Worm (Caenorhabditis elegans) whole organism, L4 larva: Measurements from ENCODE around the gene nas-12.

Experiments used
- F26F4.8 ChIP-seq: fragments of 200-800 bp; sonication (Bioruptor generic); conservative IDR thresholded peaks from 2 replicates; pipeline ENCODE4 v1.3.6; 2022; ENCODE audit warnings: missing genetic modification characterization, missing compliant biosample characterization
- F49E8.2 ChIP-seq: sonication (generic microtip); optimal IDR thresholded peaks from 2 replicates; lab custom pipeline; 2016; ENCODE audit warnings: missing compliant biosample characterization, mild to moderate bottlenecking, missing genetic modification characterization, borderline replicate concordance
- R02D3.7 ChIP-seq: fragments of 150-350 bp; sonication (generic microtip); optimal IDR thresholded peaks from 3 replicates; lab custom pipeline; 2014; ENCODE audit warnings: missing biosample characterization, missing genetic modification characterization
- T20F7.1 ChIP-seq: fragments of 200-800 bp; sonication (Bioruptor generic); optimal IDR thresholded peaks from 2 replicates; lab custom pipeline; 2018; ENCODE audit warnings: mild to moderate bottlenecking, missing genetic modification characterization, missing compliant biosample characterization
- T26A8.4 ChIP-seq: fragments of 200-800 bp; sonication (Bioruptor generic); IDR thresholded peaks from 2 replicates; pipeline ENCODE4 v1.3.6; 2022; ENCODE audit warnings: missing genetic modification characterization, missing compliant biosample characterization
- ZK337.2 ChIP-seq: fragments of 200-800 bp; sonication (Bioruptor generic); IDR thresholded peaks from 2 replicates; pipeline ENCODE4 v1.3.6; 2022; ENCODE audit warnings: missing genetic modification reagents, missing genetic modification characterization, missing compliant biosample characterization
- aha-1 ChIP-seq: fragments of 150-350 bp; peaks from one replicate; lab custom pipeline; 2014; ENCODE audit warnings: missing biosample characterization, missing genetic modification characterization
- ama-1 ChIP-seq: fragments of 150-350 bp; optimal IDR thresholded peaks from 2 replicates; lab custom pipeline; 2014; ENCODE audit warnings: inconsistent platforms, mixed read lengths
- ceh-28 ChIP-seq: fragments of 150-350 bp; optimal IDR thresholded peaks from 2 replicates; lab custom pipeline; 2014; ENCODE audit warnings: missing biosample characterization, missing genetic modification reagents, missing genetic modification characterization
- ceh-32 ChIP-seq: sonication (generic microtip); optimal IDR thresholded peaks from 2 replicates; lab custom pipeline; 2016; ENCODE audit warnings: mild to moderate bottlenecking, missing genetic modification characterization, missing compliant biosample characterization; ENCODE audit not compliant: poor library complexity
- ceh-44 ChIP-seq: fragments of 200-800 bp; sonication (Bioruptor generic); IDR thresholded peaks from 2 replicates; pipeline ENCODE4 v1.3.6; 2022; ENCODE audit warnings: missing genetic modification reagents, missing genetic modification characterization, missing compliant biosample characterization
- cey-2 ChIP-seq: sonication (generic microtip); optimal IDR thresholded peaks from 3 replicates; lab custom pipeline; 2017; ENCODE audit warnings: missing genetic modification characterization, mild to moderate bottlenecking, missing compliant biosample characterization, antibody characterized with exemption, borderline replicate concordance; ENCODE audit not compliant: insufficient read depth
- daf-12 ChIP-seq: fragments of 150-350 bp; optimal IDR thresholded peaks from 2 replicates; lab custom pipeline; 2014; ENCODE audit warnings: missing biosample characterization, missing genetic modification reagents, missing genetic modification characterization
- daf-19 ChIP-seq: fragments of 200-800 bp; sonication (Bioruptor generic); conservative IDR thresholded peaks from 2 replicates; pipeline ENCODE4 v1.3.6; 2022; ENCODE audit warnings: missing genetic modification characterization, missing compliant biosample characterization
- dmd-9 ChIP-seq: fragments of 200-800 bp; sonication (Bioruptor generic); IDR thresholded peaks from 2 replicates; pipeline ENCODE4 v1.3.6; 2022; ENCODE audit warnings: missing genetic modification reagents, missing genetic modification characterization, missing compliant biosample characterization
- dve-1 ChIP-seq: sonication (generic microtip); optimal IDR thresholded peaks from 2 replicates; lab custom pipeline; 2017; ENCODE audit warnings: antibody characterized with exemption, mild to moderate bottlenecking, missing genetic modification characterization, missing compliant biosample characterization; ENCODE audit not compliant: insufficient read depth
- fkh-10 ChIP-seq: fragments of 150-350 bp; optimal IDR thresholded peaks from 2 replicates; lab custom pipeline; 2014; ENCODE audit warnings: missing biosample characterization, missing genetic modification reagents, missing genetic modification characterization
- fos-1 ChIP-seq: fragments of 150-350 bp; optimal IDR thresholded peaks from 2 replicates; lab custom pipeline; 2014; ENCODE audit warnings: missing biosample characterization, missing genetic modification characterization
- hlh-11 ChIP-seq: fragments of 200-800 bp; sonication (Bioruptor generic); optimal IDR thresholded peaks from 2 replicates; lab custom pipeline; 2018; ENCODE audit warnings: mild to moderate bottlenecking, missing genetic modification characterization, missing compliant biosample characterization
- hlh-30 ChIP-seq: sonication (generic microtip); optimal IDR thresholded peaks from 2 replicates; lab custom pipeline; 2017; ENCODE audit warnings: antibody characterized with exemption, mild to moderate bottlenecking, missing genetic modification characterization, missing compliant biosample characterization; ENCODE audit not compliant: insufficient read depth
- hmg-1.1 ChIP-seq: fragments of 200-800 bp; sonication (Bioruptor generic); IDR thresholded peaks from 2 replicates; pipeline ENCODE4 v1.3.6; 2022; ENCODE audit warnings: missing genetic modification reagents, missing genetic modification characterization, missing compliant biosample characterization
- jun-1 ChIP-seq: fragments of 150-350 bp; optimal IDR thresholded peaks from 2 replicates; lab custom pipeline; 2014; ENCODE audit warnings: missing biosample characterization, missing genetic modification reagents, missing genetic modification characterization
- lin-1 ChIP-seq: fragments of 200-800 bp; sonication (Bioruptor generic); IDR thresholded peaks from 2 replicates; pipeline ENCODE4 v1.3.6; 2022; ENCODE audit warnings: missing genetic modification reagents, missing genetic modification characterization, missing compliant biosample characterization
- lin-15B ChIP-seq: fragments of 150-350 bp; sonication (generic microtip); optimal IDR thresholded peaks from 3 replicates; lab custom pipeline; 2014; ENCODE audit warnings: missing biosample characterization, missing genetic modification characterization
- lin-38 ChIP-seq: fragments of 200-800 bp; sonication (Bioruptor generic); IDR thresholded peaks from 2 replicates; pipeline ENCODE4 v1.3.6; 2022; ENCODE audit warnings: missing genetic modification reagents, missing genetic modification characterization, missing compliant biosample characterization
- lin-39 ChIP-seq: fragments of 150-350 bp; optimal IDR thresholded peaks from 2 replicates; lab custom pipeline; 2014; ENCODE audit warnings: missing biosample characterization, missing genetic modification reagents, missing genetic modification characterization
- lir-3 ChIP-seq: sonication (generic microtip); optimal IDR thresholded peaks from 2 replicates; lab custom pipeline; 2016; ENCODE audit warnings: mild to moderate bottlenecking, missing genetic modification characterization, missing compliant biosample characterization
- lsy-2 ChIP-seq, 2 experiments: fragments of 150-350 bp in 1 of 2; sonication (generic microtip) in 1 of 2; optimal IDR thresholded peaks; 2 replicates each; lab custom pipeline; 2014 to 2017; ENCODE audit warnings: missing biosample characterization in 2 of 2, missing genetic modification characterization in 2 of 2
- madf-5 ChIP-seq, 2 experiments: fragments of 200-800 bp; sonication (Bioruptor generic); IDR thresholded peaks; 2 replicates each; pipeline ENCODE4 v1.3.6; 2022; ENCODE audit warnings: missing compliant biosample characterization in 2 of 2, missing genetic modification characterization in 2 of 2
- madf-9 ChIP-seq: fragments of 200-800 bp; sonication (Bioruptor generic); conservative IDR thresholded peaks from 2 replicates; pipeline ENCODE4 v1.3.6; 2022; ENCODE audit warnings: missing genetic modification reagents, missing genetic modification characterization, missing compliant biosample characterization
- mdt-29 ChIP-seq: fragments of 200-800 bp; sonication (Bioruptor generic); IDR thresholded peaks from 2 replicates; pipeline ENCODE4 v1.3.6; 2022; ENCODE audit warnings: missing genetic modification reagents, missing genetic modification characterization, missing compliant biosample characterization
- mes-2 ChIP-seq: sonication (generic microtip); optimal IDR thresholded peaks from 2 replicates; lab custom pipeline; 2016; ENCODE audit warnings: missing genotype, mild to moderate bottlenecking, missing genetic modification characterization, missing compliant biosample characterization; ENCODE audit not compliant: poor library complexity, severe bottlenecking
- mxl-2 ChIP-seq: fragments of 200-800 bp; sonication (Bioruptor generic); conservative IDR thresholded peaks from 2 replicates; pipeline ENCODE4 v1.3.6; 2022; ENCODE audit warnings: missing genetic modification reagents, missing genetic modification characterization, missing compliant biosample characterization
- nhr-11 ChIP-seq: fragments of 150-350 bp; optimal IDR thresholded peaks from 2 replicates; lab custom pipeline; 2014; ENCODE audit warnings: missing biosample characterization, missing genetic modification characterization
- nhr-25 ChIP-seq: sonication (generic microtip); optimal IDR thresholded peaks from 2 replicates; lab custom pipeline; 2017; ENCODE audit warnings: missing genetic modification characterization, mild to moderate bottlenecking, missing compliant biosample characterization, antibody characterized with exemption, moderate library complexity, borderline replicate concordance; ENCODE audit not compliant: insufficient read depth
- nhr-42 ChIP-seq: fragments of 200-800 bp; sonication (Bioruptor generic); IDR thresholded peaks from 2 replicates; pipeline ENCODE4 v1.3.6; 2022; ENCODE audit warnings: missing genetic modification characterization, missing compliant biosample characterization
- nhr-77 ChIP-seq: fragments of 150-350 bp; optimal IDR thresholded peaks from 2 replicates; lab custom pipeline; 2014; ENCODE audit warnings: missing biosample characterization, missing genetic modification characterization
- rbr-2 ChIP-seq: sonication (generic microtip); optimal IDR thresholded peaks from 2 replicates; lab custom pipeline; 2016; ENCODE audit warnings: missing genotype, missing genetic modification characterization, missing compliant biosample characterization
- snpc-1.2 ChIP-seq: fragments of 200-800 bp; sonication (Bioruptor generic); IDR thresholded peaks from 2 replicates; pipeline ENCODE4 v1.3.6; 2022; ENCODE audit warnings: missing genetic modification reagents, missing genetic modification characterization, missing compliant biosample characterization
- snpc-4 ChIP-seq: fragments of 150-350 bp; optimal IDR thresholded peaks from 2 replicates; lab custom pipeline; 2014; ENCODE audit warnings: missing biosample characterization, missing genetic modification characterization
- spr-3 ChIP-seq: fragments of 200-800 bp; sonication (Bioruptor generic); optimal IDR thresholded peaks from 2 replicates; lab custom pipeline; 2018; ENCODE audit warnings: mild to moderate bottlenecking, missing genetic modification characterization, missing compliant biosample characterization
- tra-1 ChIP-seq: fragments of 200-800 bp; sonication (Bioruptor generic); IDR thresholded peaks from 2 replicates; pipeline ENCODE4 v1.3.6; 2022; ENCODE audit warnings: missing genetic modification reagents, missing genetic modification characterization, missing compliant biosample characterization
- unc-39 ChIP-seq: sonication (generic microtip); optimal IDR thresholded peaks from 2 replicates; lab custom pipeline; 2017; ENCODE audit warnings: missing biosample characterization, missing genetic modification characterization
- zip-11 ChIP-seq: fragments of 200-800 bp; sonication (Bioruptor generic); IDR thresholded peaks from 2 replicates; pipeline ENCODE4 v1.3.6; 2022; ENCODE audit warnings: missing genetic modification characterization, missing compliant biosample characterization
- ztf-11 ChIP-seq: fragments of 150-350 bp; optimal IDR thresholded peaks from 2 replicates; lab custom pipeline; 2014; ENCODE audit warnings: missing biosample characterization, missing genetic modification characterization

nas-12 gene

DNA sequence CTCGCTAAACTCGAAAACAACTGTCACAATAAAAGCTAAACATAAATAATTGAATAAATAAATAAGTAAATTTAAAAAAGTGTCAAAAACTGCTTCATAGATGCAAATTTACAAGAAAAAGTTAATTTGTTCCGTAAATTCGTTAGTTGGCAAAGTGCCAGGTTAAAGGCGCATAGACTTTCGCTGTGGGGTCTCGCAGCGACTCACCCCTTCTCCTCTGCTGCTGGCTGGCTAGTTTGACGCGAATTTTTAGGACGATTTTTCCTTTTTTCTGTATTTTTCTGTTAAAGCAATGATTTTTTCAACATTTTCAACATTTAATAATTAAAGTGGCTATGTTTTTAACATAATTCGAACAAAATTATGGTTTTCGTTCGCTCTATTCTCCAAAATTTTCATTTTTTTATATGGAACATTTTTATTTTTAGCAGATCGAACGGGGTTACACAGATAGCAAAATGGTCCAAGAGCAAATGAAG is 47.5 kb upstream of the nas-12 start, which contains the start of gene rack-1 (continued):
- TF ChIP-seq ztf-11 (no peak), hlh-11 (tag; lab: Kevin White, UChicago) (peak; percentile 48)
- TF ChIP-seq, all 104 proteins: peak for 19

- no peak for TF ChIP-seq daf-19 (GFP tag; lab: Robert Waterston, UW)
- TF ChIP-seq daf-12 (tag; lab: Kevin White, UChicago), result no peak
- 0 out of 2 replicates have a peak, but pooled peaks have one; percentile 41 for TF ChIP-seq lin-38 (GFP tag; lab: Robert Waterston, UW)
- TF ChIP-seq zip-11, result no peak
- TF ChIP-seq dmd-9 (GFP tag; lab: Robert Waterston, UW), result no peak
- TF ChIP-seq hlh-11 (tag; lab: Kevin White, UChicago), result no peak
- no peak for TF ChIP-seq ceh-32 (tag; lab: Kevin White, UChicago)
- TF ChIP-seq fkh-10 (GFP tag; lab: Kevin White, UChicago), result no peak
- 0 out of 4 replicates have a peak, but pooled peaks of 1 of the 2 experiments have one; percentile 12 for TF ChIP-seq madf-5 (GFP tag; IDR thresholded peaks at IDR 0.05; lab: Robert Waterston, UW)
- no peak for TF ChIP-seq mdt-29 (GFP tag; lab: Robert Waterston, UW)
- peak; percentile 5 for TF ChIP-seq mes-2 (tag; lab: Kevin White, UChicago)
- TF ChIP-seq snpc-1.2 (GFP tag; lab: Robert Waterston, UW), result peak; percentile 71
- TF ChIP-seq lin-1 (GFP tag; lab: Robert Waterston, UW), result no peak
Observed at ce11 chrIV:10177779-10178178, 46.0 kb upstream of the nas-12 start, which contains the start of gene mspn-1. Gene mspn-1 (plus strand): TSS chrIV:10177968.

DNA sequence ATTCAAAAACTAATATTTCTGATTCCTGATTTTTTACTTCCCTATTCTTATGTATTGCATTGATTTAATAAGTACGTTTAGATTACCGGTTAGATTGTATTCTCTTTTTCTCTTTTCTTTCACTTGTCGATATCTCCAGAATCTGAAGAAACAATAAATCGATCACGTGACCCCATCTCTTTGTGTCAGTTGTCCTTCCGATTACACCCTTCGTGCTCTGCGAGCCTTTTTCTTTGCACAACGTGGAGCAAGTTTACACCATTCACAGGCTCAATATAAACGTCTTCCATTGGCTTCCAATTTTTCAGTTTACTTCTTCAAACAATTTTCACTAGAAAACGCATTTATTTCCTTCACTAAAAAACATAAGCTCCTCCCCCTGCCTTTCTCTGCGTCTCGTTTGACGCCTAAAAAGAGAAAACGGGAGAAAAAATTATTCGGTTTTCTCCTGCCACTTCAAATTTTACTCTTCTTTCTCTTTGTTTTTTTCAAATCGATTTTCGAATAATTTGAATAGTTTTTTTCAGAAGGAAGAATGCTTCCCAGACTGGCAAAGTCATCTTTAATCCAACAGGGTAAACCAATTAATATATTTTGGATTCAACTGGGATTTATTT is 43.6 kb upstream of the nas-12 start, which contains the start of gene gta-1:
TSS of gene gta-1 (plus strand) at position 528 of the 617 bp plus-strand sequence.
- TF ChIP-seq madf-9 (GFP tag; lab: Robert Waterston, UW) (no peak), ZK337.2 (no peak), ama-1 (lab: Kevin White, UChicago) (peak; percentile 66), dve-1 (tag; lab: Kevin White, UChicago) (peak; percentile 2), lin-39 (no peak), spr-3 (GFP tag; lab: Kevin White, UChicago) (no peak), T20F7.1 (GFP tag; lab: Kevin White, UChicago) (no peak), unc-39 (tag; lab: Kevin White, UChicago) (no peak), nhr-42 (no peak), lir-3 (tag; lab: Kevin White, UChicago) (no peak), F49E8.2 (no peak), zip-11 (no peak), nhr-25 (tag; lab: Kevin White, UChicago) (no peak), hmg-1.1 (GFP tag; lab: Robert Waterston, UW) (peak; percentile 33; the same call in 1 of the 2 replicates), hlh-30 (tag; lab: Kevin White, UChicago) (peak; percentile 51), lin-15B (no peak), lsy-2 (tag; optimal IDR thresholded peaks at IDR 0.05; lab: Kevin White, UChicago) (peak in 1 of 2 experiments; percentile 25), nhr-77 (tag; lab: Kevin White, UChicago) (peak; percentile 13), snpc-4 (tag; lab: Kevin White, UChicago) (no peak), ceh-28 (tag; lab: Kevin White, UChicago) (no peak), T26A8.4 (no peak), mes-2 (tag; lab: Kevin White, UChicago) (peak; percentile 5), mxl-2 (GFP tag; lab: Robert Waterston, UW) (no peak), jun-1 (tag; lab: Kevin White, UChicago) (no peak), ceh-44 (GFP tag; lab: Robert Waterston, UW) (no peak), nhr-11 (tag; lab: Kevin White, UChicago) (peak; percentile 18), tra-1 (no peak), hlh-11 (tag; lab: Kevin White, UChicago) (peak; percentile 30), rbr-2 (tag; lab: Kevin White, UChicago) (no peak), R02D3.7 (tag; lab: Kevin White, UChicago) (no peak), cey-2 (tag; lab: Kevin White, UChicago) (no peak), ztf-11 (no peak), fos-1 (tag; lab: Kevin White, UChicago) (no peak), aha-1 (tag; lab: Kevin White, UChicago) (peak; percentile 66), F26F4.8 (GFP tag; lab: Robert Waterston, UW) (no peak)
